Worm (Caenorhabditis elegans): ENCODE measurements around the gene clec-6.

- no peak for TF ChIP-seq pha-4 (tag; optimal IDR thresholded peaks at IDR 0.05)
- TF ChIP-seq zag-1 (tag; optimal IDR thresholded peaks at IDR 0.05): no peak
- no peak for TF ChIP-seq hmg-11 (tag; optimal IDR thresholded peaks at IDR 0.05)
- no peak for TF ChIP-seq nfya-1 (tag; optimal IDR thresholded peaks at IDR 0.05; ENCODE audit: insufficient read depth)
- TF ChIP-seq ama-1 (optimal IDR thresholded peaks at IDR 0.05): no peak
- TF ChIP-seq fos-1 (tag; optimal IDR thresholded peaks at IDR 0.05): no peak
- no peak for TF ChIP-seq nhr-77 (tag; optimal IDR thresholded peaks at IDR 0.05)
Measured at ce11 chrIII:4893540-4893939, 6.3 kb upstream of the clec-6 start, which contains the start of gene F26F4.6.

Data from whole organism, L3 larva.